Fruit fly (Drosophila melanogaster) Kc167 (cell line): Measurements from ENCODE around the gene CG9130.
"Not testable (repeated sequence)": the region's sequence is repeated elsewhere in the genome, so short reads cannot be mapped to it uniquely, and the experiment has no call there.

Source experiments
- Myc ChIP-seq: fragments of >200 bp; optimal IDR thresholded peaks from 2 replicates; lab custom pipeline; 2017; ENCODE audit warnings: missing external identifiers
- Sin3A ChIP-seq: fragments of >200 bp; optimal IDR thresholded peaks from 2 replicates; lab custom pipeline; 2018; ENCODE audit warnings: missing external identifiers
- h ChIP-seq: fragments of >200 bp; optimal IDR thresholded peaks from 3 replicates; lab custom pipeline; 2018; ENCODE audit warnings: missing external identifiers
- insv ChIP-seq: fragments of >200 bp; optimal IDR thresholded peaks from 3 replicates; lab custom pipeline; 2018; ENCODE audit warnings: missing external identifiers
- psq ChIP-seq: fragments of >200 bp; optimal IDR thresholded peaks from 2 replicates; lab custom pipeline; 2017; ENCODE audit warnings: missing external identifiers
- ttk ChIP-seq: sonication (Bioruptor generic); optimal IDR thresholded peaks from 2 replicates; lab custom pipeline; 2017; ENCODE audit warnings: missing external identifiers

Gene CG9130

dm6 chr3L:1218596-1218995, 33.2 kb upstream of the CG9130 start, which contains the start of gene LysP:
Gene LysP (minus strand): TSS chr3L:1218696.
- TF ChIP-seq Myc (no peak), Sin3A (lab: Kevin White, UChicago) (no peak), h (lab: Kevin White, UChicago) (no peak), insv (lab: Kevin White, UChicago) (no peak), psq (no peak), ttk (lab: Kevin White, UChicago) (no peak)

dm6 chr3L:1227303-1227797, 24.5 kb upstream of the CG9130 start, which contains the start of gene LysS:
Gene LysS (plus strand): TSS chr3L:1227747.
- no peak for TF ChIP-seq insv (lab: Kevin White, UChicago)
- TF ChIP-seq ttk (lab: Kevin White, UChicago), result no peak
- TF ChIP-seq Myc, result no peak
- TF ChIP-seq Sin3A (lab: Kevin White, UChicago), result no peak
- no peak for TF ChIP-seq psq
- no peak for TF ChIP-seq h (lab: Kevin White, UChicago)

DNA sequence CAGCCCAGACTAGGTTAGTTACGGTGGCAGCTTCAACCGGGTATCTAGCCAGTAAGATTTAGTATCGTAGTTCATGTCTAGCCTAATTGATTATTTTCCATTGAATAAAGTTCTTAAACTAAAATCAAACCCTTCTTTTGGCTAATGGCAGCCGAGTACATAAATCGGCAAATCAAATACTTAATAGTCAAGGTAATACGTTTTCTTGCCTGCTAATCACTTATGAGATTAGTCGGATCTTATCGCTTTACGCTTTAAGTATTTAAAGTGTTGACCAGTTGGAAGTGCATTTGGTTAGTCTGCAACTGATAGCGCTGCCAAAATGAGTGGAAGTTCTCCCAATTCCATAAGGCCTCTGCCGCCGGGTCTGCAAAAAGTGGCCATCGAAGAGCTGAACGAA, 19.2 kb upstream of the CG9130 start, which contains the start of gene CG33965:
Gene CG33965, plus strand, starts transcription at position 301 of the 400 bp plus-strand sequence.
- TF ChIP-seq insv (lab: Kevin White, UChicago), result no peak
- TF ChIP-seq h (lab: Kevin White, UChicago), result no peak
- TF ChIP-seq Sin3A (lab: Kevin White, UChicago), result no peak
- TF ChIP-seq ttk (lab: Kevin White, UChicago), result no peak
- no peak for TF ChIP-seq psq
- no peak for TF ChIP-seq Myc

DNA sequence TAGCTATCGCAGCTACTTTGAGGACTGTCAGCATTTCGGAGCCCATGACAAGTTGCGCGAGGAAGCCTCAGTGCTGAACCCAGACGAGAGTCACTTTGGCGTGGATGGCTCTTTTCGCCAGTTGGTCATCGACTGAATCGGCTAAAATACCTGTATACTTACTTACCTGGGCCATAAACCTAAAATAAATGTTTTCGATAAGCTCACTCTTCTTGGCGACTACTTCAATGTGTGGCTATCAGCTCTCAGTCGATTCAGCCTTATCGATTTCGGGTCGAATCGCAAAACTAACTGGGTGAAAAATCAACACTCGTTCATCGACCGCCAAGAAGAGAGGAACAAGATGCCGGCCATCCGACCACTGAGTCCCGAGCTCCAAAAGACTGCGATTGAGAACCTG, 18.0 kb upstream of the CG9130 start, which contains the start of gene CG33966:
Gene CG33966, plus strand, starts transcription at position 301 of the 400 bp plus-strand sequence.
- TF ChIP-seq psq (no peak), Sin3A (lab: Kevin White, UChicago) (no peak), insv (lab: Kevin White, UChicago) (no peak), ttk (lab: Kevin White, UChicago) (no peak), Myc (no peak), h (lab: Kevin White, UChicago) (no peak)

DNA sequence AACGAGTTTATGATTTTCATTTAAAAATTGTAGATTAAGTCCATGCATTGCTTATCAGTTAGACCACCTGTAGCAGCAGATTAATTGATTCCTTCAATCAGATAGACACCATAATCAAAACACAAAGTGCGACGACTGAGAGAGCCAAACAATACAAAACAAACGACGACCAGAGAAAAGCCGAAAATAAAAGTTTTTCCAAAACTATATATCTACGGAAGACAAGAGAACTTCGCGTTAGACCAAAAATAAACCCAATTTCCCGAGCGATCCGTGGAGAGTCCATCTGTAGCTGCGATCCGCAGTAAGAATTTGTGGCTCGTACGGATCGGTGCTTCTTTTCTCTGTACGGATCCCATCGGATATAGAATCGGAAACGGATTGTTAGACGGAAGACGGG, 16.4 kb upstream of the CG9130 start, which contains the start of gene galene:
Gene galene, plus strand, starts transcription at position 301 of the 400 bp plus-strand sequence.
- TF ChIP-seq Sin3A (lab: Kevin White, UChicago), result no peak
- TF ChIP-seq insv (lab: Kevin White, UChicago), result no peak
- TF ChIP-seq psq, result no peak
- no peak for TF ChIP-seq ttk (lab: Kevin White, UChicago)
- TF ChIP-seq Myc, result no peak
- TF ChIP-seq h (lab: Kevin White, UChicago), result no peak

- no peak for TF ChIP-seq h (lab: Kevin White, UChicago)
- no peak for TF ChIP-seq Sin3A (lab: Kevin White, UChicago)
- TF ChIP-seq insv (lab: Kevin White, UChicago), result no peak
- no peak for TF ChIP-seq psq
- no peak for TF ChIP-seq Myc
These were observed 13.6 kb upstream of the CG9130 start, which contains the start of gene CG9192 for dm6 chr3L:1238219-1238618. Gene CG9192 (minus strand): TSS chr3L:1238319.

DNA sequence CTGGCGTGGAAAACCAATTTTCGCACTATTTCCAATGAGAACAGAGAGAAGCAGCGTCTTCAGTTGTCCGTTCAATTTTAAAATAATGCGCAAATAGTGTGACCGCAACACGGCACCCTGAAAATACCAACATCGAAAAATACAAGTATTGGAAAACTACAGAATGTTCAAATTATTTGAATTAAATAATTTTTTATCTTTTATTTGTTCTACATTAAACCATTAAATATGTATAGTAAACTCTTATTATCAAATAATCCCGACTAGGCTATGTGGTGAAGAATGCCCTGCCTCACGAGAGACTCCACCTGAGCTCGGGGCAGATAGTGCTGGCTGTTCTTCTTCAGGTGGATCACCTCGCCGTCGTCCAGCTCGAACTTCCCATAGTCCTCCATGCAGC, 6.0 kb upstream of the CG9130 start, which contains the start of gene Klp61F:
Gene Klp61F, minus strand, starts transcription at position 101 of the 400 bp plus-strand sequence.
- TF ChIP-seq ttk (lab: Kevin White, UChicago); Sin3A (lab: Kevin White, UChicago); psq: not testable (repeated sequence)

DNA sequence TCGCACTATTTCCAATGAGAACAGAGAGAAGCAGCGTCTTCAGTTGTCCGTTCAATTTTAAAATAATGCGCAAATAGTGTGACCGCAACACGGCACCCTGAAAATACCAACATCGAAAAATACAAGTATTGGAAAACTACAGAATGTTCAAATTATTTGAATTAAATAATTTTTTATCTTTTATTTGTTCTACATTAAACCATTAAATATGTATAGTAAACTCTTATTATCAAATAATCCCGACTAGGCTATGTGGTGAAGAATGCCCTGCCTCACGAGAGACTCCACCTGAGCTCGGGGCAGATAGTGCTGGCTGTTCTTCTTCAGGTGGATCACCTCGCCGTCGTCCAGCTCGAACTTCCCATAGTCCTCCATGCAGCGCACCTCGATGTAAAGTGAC, 5.0 kb upstream of the CG9130 start, which contains the start of gene CG32318:
Gene CG32318, minus strand, starts transcription at position 101 of the 400 bp plus-strand sequence.
- TF ChIP-seq Sin3A, h, insv (lab: Kevin White, UChicago): not testable (repeated sequence)

- TF ChIP-seq h (lab: Kevin White, UChicago) (no peak), Sin3A (lab: Kevin White, UChicago) (no peak), Myc (no peak), ttk (lab: Kevin White, UChicago) (no peak), psq (no peak)
These were observed 4.1 kb upstream of the CG9130 start, which contains the start of the genes Psf1 and Sac1 for dm6 chr3L:1247627-1248295. Gene Psf1 (minus strand): TSS chr3L:1247677. Gene Sac1 (plus strand): TSS chr3L:1247817.

DNA sequence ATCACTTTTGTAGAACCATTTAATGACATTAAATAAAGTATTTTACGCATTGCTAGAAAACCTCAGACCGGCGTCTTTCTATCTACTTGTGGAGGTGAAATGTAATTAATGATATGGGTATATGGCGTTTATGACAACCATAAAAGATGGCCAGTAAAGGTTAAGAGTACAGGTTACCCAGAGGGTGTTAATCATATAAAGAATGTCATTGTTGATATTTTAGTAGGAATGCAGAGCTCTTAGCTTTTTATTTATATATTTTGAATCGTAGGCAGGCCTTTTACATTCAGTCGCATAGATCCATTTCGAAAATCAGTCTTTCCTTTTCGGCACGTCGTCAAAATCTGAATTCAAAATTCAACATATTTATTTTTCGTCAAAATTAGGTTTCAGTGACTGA, 1.4 kb upstream of the CG9130 start, which contains the start of gene Bfc:
Gene Bfc, plus strand, starts transcription at position 301 of the 400 bp plus-strand sequence.
- TF ChIP-seq h (lab: Kevin White, UChicago) (no peak), psq (no peak), Myc (no peak), ttk (lab: Kevin White, UChicago) (no peak), insv (lab: Kevin White, UChicago) (no peak), Sin3A (lab: Kevin White, UChicago) (no peak)

DNA sequence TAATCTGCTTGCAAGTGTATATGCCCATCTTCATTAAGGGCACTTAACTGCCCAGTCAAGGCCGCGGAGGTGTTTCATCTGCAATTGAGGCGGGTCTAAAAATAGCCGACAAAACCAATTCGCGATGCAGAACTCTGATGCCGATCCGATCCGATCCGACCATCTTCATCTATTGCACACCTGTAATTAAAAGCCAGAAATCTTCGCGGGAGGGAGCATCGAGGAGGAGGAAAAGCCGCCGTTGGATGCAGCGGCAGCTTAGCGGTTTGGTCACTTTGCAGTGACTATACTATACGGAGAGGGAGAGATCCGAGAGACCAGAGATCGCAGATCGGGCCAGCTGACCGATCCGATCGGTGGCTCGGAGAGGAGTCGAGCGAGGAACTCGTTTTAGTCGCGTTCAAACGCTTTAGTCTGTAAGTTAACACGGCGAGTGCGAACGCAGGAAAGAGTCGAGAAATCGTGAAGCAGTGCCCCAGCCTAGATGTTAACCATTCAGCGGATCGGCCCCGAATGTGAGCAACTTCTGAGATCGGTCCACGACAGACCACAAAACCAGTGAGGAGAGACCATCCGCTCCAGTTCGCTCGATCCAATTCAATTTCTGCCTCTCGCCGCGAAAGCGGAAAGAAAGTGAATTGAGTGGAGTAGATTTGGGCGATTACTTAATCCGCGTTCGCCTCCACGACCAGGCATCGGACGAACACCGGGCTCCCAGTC, 4.4 kb downstream of the CG9130 start, which contains the start of gene tfc:
Gene tfc, plus strand, starts transcription at position 389 of the 720 bp plus-strand sequence.
- TF ChIP-seq Sin3A (lab: Kevin White, UChicago) (no peak), psq (no peak), h (lab: Kevin White, UChicago) (no peak), insv (lab: Kevin White, UChicago) (no peak), Myc (no peak), ttk (lab: Kevin White, UChicago) (no peak)
